Worm (Caenorhabditis elegans) whole organism, L4/young adult: Measurements from ENCODE around the gene tbb-1.

Experiments
- W03F9.2 ChIP-seq: fragments of 150-350 bp; optimal IDR thresholded peaks from 2 replicates; lab custom pipeline; 2014; ENCODE audit warnings: missing biosample characterization, missing genetic modification characterization
- dao-5 ChIP-seq: sonication (generic microtip); optimal IDR thresholded peaks from 2 replicates; lab custom pipeline; 2016; ENCODE audit warnings: missing genotype, missing genetic modification characterization, moderate library complexity, missing compliant biosample characterization
- him-1 ChIP-seq: sonication (generic microtip); optimal IDR thresholded peaks from 2 replicates; lab custom pipeline; 2016; ENCODE audit warnings: missing genotype, missing genetic modification reagents, missing genetic modification characterization, missing compliant biosample characterization

DNA sequence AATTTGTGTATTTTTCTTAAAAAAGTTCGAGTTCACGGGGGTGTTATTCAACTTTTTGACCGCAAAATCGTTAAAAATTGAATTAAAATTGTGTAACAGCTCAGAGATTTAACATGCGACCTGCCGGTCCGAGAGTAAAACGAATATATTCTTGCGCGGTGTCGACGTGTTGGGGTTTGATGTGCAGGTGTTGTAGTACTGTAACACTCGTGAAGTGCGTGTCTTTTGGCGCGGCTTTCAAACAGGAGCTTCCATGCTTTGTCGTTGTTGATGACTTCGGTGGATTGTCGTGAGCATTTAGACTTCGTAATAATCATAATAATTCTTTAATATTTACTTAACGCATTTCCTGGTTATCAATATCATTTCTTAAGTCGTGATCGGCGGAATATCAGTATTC lies 11.7 kb downstream of the tbb-1 start, which contains the start of gene tat-3:
- no peak for TF ChIP-seq W03F9.2
- TF ChIP-seq him-1 (tag; lab: Kevin White, UChicago): no peak
- no peak for TF ChIP-seq dao-5
